Worm (Caenorhabditis elegans) whole organism, midembryonic: Measurements from ENCODE around the gene Y81B9A.3.
"Not testable (repeated sequence)": the region's sequence is repeated elsewhere in the genome, so short reads cannot be mapped to it uniquely, and the experiment has no call there.

Experiments used
- T22C8.4 ChIP-seq: fragments of 200-800 bp; sonication (Bioruptor generic); IDR thresholded peaks from 2 replicates; pipeline ENCODE4 v1.3.6; 2022; ENCODE audit warnings: missing genetic modification characterization, missing compliant biosample characterization
- cog-1 ChIP-seq: sonication (generic microtip); optimal IDR thresholded peaks from 2 replicates; lab custom pipeline; 2016; ENCODE audit warnings: missing genetic modification characterization, missing compliant biosample characterization
- flt-1 ChIP-seq: fragments of 200-800 bp; sonication (Bioruptor generic); IDR thresholded peaks from 2 replicates; pipeline ENCODE4 v1.3.6; 2022; ENCODE audit warnings: missing genetic modification characterization, missing compliant biosample characterization
- klf-2 ChIP-seq: fragments of 200-800 bp; sonication (Bioruptor generic); conservative IDR thresholded peaks from 2 replicates; pipeline ENCODE4 v1.3.6; 2022; ENCODE audit warnings: missing genetic modification reagents, missing genetic modification characterization, missing compliant biosample characterization
- med-1 ChIP-seq: sonication (generic microtip); optimal IDR thresholded peaks from 2 replicates; lab custom pipeline; 2017; ENCODE audit warnings: missing genetic modification characterization, mild to moderate bottlenecking, missing compliant biosample characterization, antibody characterized with exemption, missing genetic modification reagents; ENCODE audit not compliant: insufficient read depth
- ref-1 ChIP-seq: fragments of 200-800 bp; sonication (Bioruptor generic); conservative IDR thresholded peaks from 2 replicates; pipeline ENCODE4 v1.3.6; 2022; ENCODE audit warnings: missing genetic modification reagents, missing genetic modification characterization, missing compliant biosample characterization
- tab-1 ChIP-seq: fragments of 200-800 bp; sonication (Bioruptor generic); IDR thresholded peaks from 2 replicates; pipeline ENCODE4 v1.3.6; 2022; ENCODE audit warnings: missing genetic modification characterization, missing compliant biosample characterization
- ztf-23 ChIP-seq: fragments of 200-800 bp; sonication (Bioruptor generic); IDR thresholded peaks from 2 replicates; pipeline ENCODE4 v1.3.6; 2022; ENCODE audit warnings: missing genetic modification reagents, missing genetic modification characterization, missing compliant biosample characterization
- ztf-29 ChIP-seq: fragments of 200-800 bp; sonication (Bioruptor generic); IDR thresholded peaks from 2 replicates; pipeline ENCODE4 v1.3.6; 2022; ENCODE audit warnings: missing genetic modification reagents, missing genetic modification characterization, missing compliant biosample characterization

The Y81B9A.3 gene

DNA sequence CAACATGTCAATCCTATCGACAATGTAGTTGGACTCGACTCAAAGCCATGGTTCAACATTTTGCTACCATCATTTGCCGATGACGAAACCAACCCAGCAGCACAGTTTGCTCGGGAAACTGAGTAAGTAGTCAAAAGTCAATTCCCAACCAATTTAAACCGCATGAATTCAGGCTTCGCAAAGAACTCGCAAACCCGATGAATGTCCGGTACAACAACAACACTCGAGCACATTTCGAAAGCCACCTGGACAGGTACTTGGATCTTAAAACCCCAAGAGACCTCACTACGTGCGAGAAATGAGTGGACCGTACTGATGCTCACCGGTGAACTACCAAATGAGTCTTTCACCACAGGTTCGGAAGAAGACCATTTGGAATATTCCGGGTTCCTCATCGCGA, 11.8 kb downstream of the Y81B9A.3 start:
- TF ChIP-seq ztf-23 (GFP tag; lab: Robert Waterston, UW) (no peak), flt-1 (GFP tag; lab: Robert Waterston, UW) (no peak)

DNA sequence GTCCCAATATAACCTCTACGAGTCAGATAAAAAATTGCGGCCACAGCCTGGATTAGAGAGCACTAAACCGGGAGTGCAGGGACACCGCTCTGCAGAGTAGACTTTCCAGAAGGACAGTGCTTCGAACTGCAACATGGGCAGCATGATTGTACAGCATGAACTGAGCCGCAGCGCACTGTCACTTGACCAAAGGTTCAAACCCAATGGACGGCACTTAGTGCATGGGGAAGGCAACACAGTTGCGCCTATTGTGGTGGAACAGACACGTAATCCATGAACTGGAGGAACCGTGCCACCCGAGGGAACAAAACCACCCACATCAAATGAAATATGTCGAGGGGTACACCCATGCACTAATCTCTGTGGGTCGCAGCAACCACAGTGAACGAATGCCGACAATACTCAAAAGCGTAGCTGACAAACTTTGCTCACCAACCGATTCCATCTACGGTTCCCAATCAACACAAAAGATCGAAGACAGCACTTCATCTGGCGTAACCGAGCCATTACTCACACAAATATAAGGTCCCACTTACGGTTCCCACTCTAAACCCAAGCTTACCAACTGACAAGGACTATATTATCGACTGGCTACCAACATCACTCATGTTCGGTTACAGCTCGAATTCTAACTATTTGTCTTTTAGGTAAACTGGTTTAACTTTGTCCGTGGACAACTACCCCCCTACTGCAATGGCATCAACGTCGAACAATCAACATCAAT, 13.3 kb downstream of the Y81B9A.3 start:
- no peak for TF ChIP-seq ztf-29
- no peak for TF ChIP-seq ref-1 (GFP tag; lab: Robert Waterston, UW)
- TF ChIP-seq T22C8.4 (GFP tag; lab: Robert Waterston, UW): no peak
- TF ChIP-seq klf-2 (GFP tag; lab: Robert Waterston, UW): no peak

ce11 chrX:9203468-9203867, 21.2 kb downstream of the Y81B9A.3 start, which contains the start of gene crb-3:
Gene crb-3, plus strand, starts transcription at chrX:9203768.
- TF ChIP-seq ref-1 (GFP tag; lab: Robert Waterston, UW); tab-1 (GFP tag; lab: Robert Waterston, UW); cog-1 (tag; lab: Kevin White, UChicago): not testable (repeated sequence)

DNA sequence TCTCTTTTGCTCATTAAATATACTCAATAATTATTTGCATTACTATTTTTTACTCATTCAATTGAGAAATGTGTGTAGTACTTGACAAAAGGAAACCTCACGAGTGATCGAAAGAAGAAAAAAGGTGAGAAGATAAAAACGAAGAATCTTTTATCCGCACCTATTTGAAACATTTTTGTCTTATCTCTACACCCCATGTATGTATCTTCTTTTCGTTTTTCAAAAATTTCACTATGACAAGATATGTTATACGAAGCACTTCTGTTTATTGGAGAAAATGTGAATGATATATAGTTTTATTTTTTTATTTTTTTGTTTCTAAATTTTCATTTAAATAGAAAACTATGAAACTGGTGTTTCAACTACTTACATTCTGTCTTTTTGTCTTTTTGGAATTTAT, 22.7 kb downstream of the Y81B9A.3 start:
- no peak for TF ChIP-seq med-1 (GFP tag; lab: Kevin White, UChicago)
- no peak for TF ChIP-seq flt-1 (GFP tag; lab: Robert Waterston, UW)
- TF ChIP-seq ztf-29: no peak
- TF ChIP-seq ztf-23 (GFP tag; lab: Robert Waterston, UW): no peak
- no peak for TF ChIP-seq cog-1 (tag; lab: Kevin White, UChicago)

- no peak for TF ChIP-seq T22C8.4 (GFP tag; lab: Robert Waterston, UW)
- TF ChIP-seq tab-1 (GFP tag; lab: Robert Waterston, UW): no peak
Measured at ce11 chrX:9206731-9207130, 24.5 kb downstream of the Y81B9A.3 start.

DNA sequence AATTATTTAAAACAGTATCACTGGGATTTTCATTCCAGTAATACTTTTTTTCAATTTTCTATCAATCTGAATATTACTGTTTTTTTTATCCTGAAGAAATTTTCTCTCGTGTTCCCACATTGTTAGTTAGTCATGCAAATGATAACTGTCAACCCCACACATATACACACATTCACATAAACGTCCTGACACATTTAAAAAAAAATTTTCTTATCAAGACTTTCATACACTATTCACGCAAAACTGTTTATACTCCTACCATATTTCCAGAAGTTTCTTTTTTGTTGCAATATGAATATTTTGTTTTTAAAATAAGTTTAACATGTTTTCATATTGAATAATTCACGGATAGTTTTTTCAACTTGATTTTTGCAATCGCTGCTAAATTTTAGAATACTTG, 26.3 kb downstream of the Y81B9A.3 start:
- TF ChIP-seq ztf-29 (no peak), tab-1 (GFP tag; lab: Robert Waterston, UW) (no peak), flt-1 (GFP tag; lab: Robert Waterston, UW) (no peak), ref-1 (GFP tag; lab: Robert Waterston, UW) (no peak), med-1 (GFP tag; lab: Kevin White, UChicago) (no peak), T22C8.4 (GFP tag; lab: Robert Waterston, UW) (no peak), cog-1 (tag; lab: Kevin White, UChicago) (no peak), klf-2 (GFP tag; lab: Robert Waterston, UW) (no peak), ztf-23 (GFP tag; lab: Robert Waterston, UW) (no peak)

- TF ChIP-seq ztf-29 (no peak), cog-1 (tag; lab: Kevin White, UChicago) (no peak), klf-2 (GFP tag; lab: Robert Waterston, UW) (no peak), flt-1 (GFP tag; lab: Robert Waterston, UW) (no peak), T22C8.4 (GFP tag; lab: Robert Waterston, UW) (no peak), ref-1 (GFP tag; lab: Robert Waterston, UW) (no peak), ztf-23 (GFP tag; lab: Robert Waterston, UW) (no peak), med-1 (GFP tag; lab: Kevin White, UChicago) (no peak), tab-1 (GFP tag; lab: Robert Waterston, UW) (no peak)
Measured at ce11 chrX:9208933-9209332, 26.7 kb downstream of the Y81B9A.3 start.

- no peak for TF ChIP-seq T22C8.4 (GFP tag; lab: Robert Waterston, UW)
- TF ChIP-seq ztf-23 (GFP tag; lab: Robert Waterston, UW): no peak
- TF ChIP-seq ref-1 (GFP tag; lab: Robert Waterston, UW): no peak
- no peak for TF ChIP-seq ztf-29
- TF ChIP-seq med-1 (GFP tag; lab: Kevin White, UChicago): no peak
- no peak for TF ChIP-seq cog-1 (tag; lab: Kevin White, UChicago)
Measured at ce11 chrX:9210086-9210485, 27.8 kb downstream of the Y81B9A.3 start.

DNA sequence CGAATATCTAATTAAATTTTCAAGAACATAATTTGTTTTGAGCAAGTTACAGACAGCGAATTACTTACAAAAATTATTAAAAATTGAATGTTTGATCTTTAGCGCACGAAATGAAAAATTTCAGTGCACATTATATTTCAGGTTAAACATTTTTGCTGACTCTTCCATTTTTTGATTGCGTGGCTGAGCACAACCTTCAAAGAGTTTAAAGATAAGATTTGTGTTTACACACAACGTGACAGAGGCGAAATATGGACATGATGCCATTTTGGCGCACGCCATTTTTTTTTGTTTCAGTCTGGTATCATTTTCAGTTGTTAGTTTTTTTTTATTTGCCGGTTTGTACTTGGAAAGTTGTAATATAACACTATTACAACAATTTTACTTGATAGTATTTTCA, 30.4 kb downstream of the Y81B9A.3 start:
- no peak for TF ChIP-seq ref-1 (GFP tag; lab: Robert Waterston, UW)

DNA sequence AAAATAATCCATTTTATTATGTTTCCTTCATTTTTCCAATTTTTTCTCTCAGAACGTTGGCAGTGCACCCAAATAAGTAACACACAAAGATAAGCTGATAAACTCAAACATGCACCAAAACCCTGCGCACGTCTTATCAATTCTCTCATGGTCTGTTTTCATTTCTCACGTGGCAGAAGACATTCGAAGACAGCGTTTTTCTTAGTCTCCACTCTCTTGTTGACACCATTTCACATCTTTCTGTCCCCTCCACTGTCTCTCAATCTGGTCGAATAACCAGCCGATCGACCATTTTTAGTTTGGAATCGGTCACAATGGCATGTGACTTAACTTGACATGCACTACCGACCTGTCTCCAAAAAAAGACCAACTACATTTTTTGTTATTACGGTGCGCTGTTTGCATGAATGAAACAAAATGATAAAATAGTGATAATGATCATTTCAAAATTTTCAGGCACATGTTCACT, 31.7 kb downstream of the Y81B9A.3 start, which contains the start of gene C35B8.3:
Gene C35B8.3 (plus strand): TSS at position 51 of the 469 bp plus-strand sequence.
- TF ChIP-seq T22C8.4 (GFP tag; lab: Robert Waterston, UW) (no peak), tab-1 (GFP tag; lab: Robert Waterston, UW) (no peak), flt-1 (GFP tag; lab: Robert Waterston, UW) (no peak), ztf-23 (GFP tag; lab: Robert Waterston, UW) (no peak), ref-1 (GFP tag; lab: Robert Waterston, UW) (no peak), cog-1 (tag; lab: Kevin White, UChicago) (no peak), ztf-29 (no peak)

DNA sequence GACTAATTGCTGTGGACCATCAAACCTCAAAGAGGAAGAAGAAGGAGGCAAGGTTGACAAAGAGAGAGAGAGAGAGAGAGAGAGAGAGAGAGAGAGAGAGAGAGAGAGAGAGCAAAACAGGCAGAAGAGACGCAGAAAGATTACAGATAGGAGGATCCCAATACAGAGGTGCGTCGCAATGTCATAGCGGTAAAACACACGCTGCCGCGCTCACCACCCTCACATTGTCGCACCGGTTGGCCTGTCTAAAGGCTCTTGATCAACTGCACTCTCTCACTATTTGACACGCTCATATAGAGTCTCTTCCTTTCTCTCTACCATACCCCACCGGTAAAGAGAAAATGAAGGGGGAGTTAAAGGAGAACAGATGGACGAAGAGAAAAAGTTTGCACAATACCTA, 43.0 kb downstream of the Y81B9A.3 start:
- TF ChIP-seq tab-1 (GFP tag; lab: Robert Waterston, UW): no peak
- TF ChIP-seq cog-1 (tag; lab: Kevin White, UChicago): peak; percentile 48
- no peak for TF ChIP-seq ref-1 (GFP tag; lab: Robert Waterston, UW)
- TF ChIP-seq klf-2 (GFP tag; lab: Robert Waterston, UW): 0 out of 2 replicates have a peak, but pooled peaks have one; percentile 51
- peak; percentile 73 for TF ChIP-seq flt-1 (GFP tag; lab: Robert Waterston, UW)
